Worm (Caenorhabditis elegans) whole organism, early embryonic: ENCODE measurements around the gene lem-4.

Experiments used
- F13C5.2 ChIP-seq: sonication (generic microtip); optimal IDR thresholded peaks from 2 replicates; lab custom pipeline; 2017; ENCODE audit warnings: mild to moderate bottlenecking, missing genetic modification characterization, inconsistent platforms, missing compliant biosample characterization
- aly-1 ChIP-seq: sonication (generic microtip); optimal IDR thresholded peaks from 2 replicates; lab custom pipeline; 2016; ENCODE audit warnings: missing genetic modification characterization, missing compliant biosample characterization
- ama-1 ChIP-seq: fragments of 150-350 bp; optimal IDR thresholded peaks from 2 replicates; lab custom pipeline; 2014
- ceh-13 ChIP-seq: fragments of 200-800 bp; sonication (Bioruptor generic); optimal IDR thresholded peaks from 2 replicates; lab custom pipeline; 2018; ENCODE audit warnings: mild to moderate bottlenecking, missing genetic modification characterization, missing compliant biosample characterization
- flt-1 ChIP-seq: fragments of 200-800 bp; sonication (Bioruptor generic); IDR thresholded peaks from 2 replicates; pipeline ENCODE4 v1.3.6; 2022; ENCODE audit warnings: missing genetic modification characterization, missing compliant biosample characterization
- hmbx-1 ChIP-seq: sonication (generic microtip); optimal IDR thresholded peaks from 2 replicates; lab custom pipeline; 2016; ENCODE audit warnings: mild to moderate bottlenecking, missing genetic modification characterization, missing compliant biosample characterization
- hnd-1 ChIP-seq: sonication (generic microtip); optimal IDR thresholded peaks from 2 replicates; lab custom pipeline; 2016; ENCODE audit warnings: missing genetic modification characterization, missing compliant biosample characterization
- sea-1 ChIP-seq: fragments of 200-800 bp; sonication (Bioruptor generic); conservative IDR thresholded peaks from 2 replicates; pipeline ENCODE4 v1.3.6; 2022; ENCODE audit warnings: missing genetic modification characterization, missing compliant biosample characterization
- tbx-11 ChIP-seq: fragments of 200-800 bp; sonication (Bioruptor generic); IDR thresholded peaks from 2 replicates; pipeline ENCODE4 v1.3.6; 2022; ENCODE audit warnings: missing genetic modification characterization, missing compliant biosample characterization

- TF ChIP-seq flt-1 (GFP tag; lab: Robert Waterston, UW) (no peak), ceh-13 (no peak), ama-1 (lab: Kevin White, UChicago) (no peak), tbx-11 (no peak), aly-1 (tag; lab: Kevin White, UChicago) (no peak), hnd-1 (tag; lab: Kevin White, UChicago) (no peak), hmbx-1 (tag; lab: Kevin White, UChicago) (no peak), sea-1 (GFP tag; lab: Robert Waterston, UW) (no peak), F13C5.2 (no peak)
These were observed 20.1 kb upstream of the lem-4 start, which contains the start of gene Y55F3BR.1 for ce11 chrIV:874677-875076.
